Worm (Caenorhabditis elegans): ENCODE data around the gene cnc-3.
A peak's percentile ranks its signal among the peaks of the same experiment; 100 is the strongest.

DNA sequence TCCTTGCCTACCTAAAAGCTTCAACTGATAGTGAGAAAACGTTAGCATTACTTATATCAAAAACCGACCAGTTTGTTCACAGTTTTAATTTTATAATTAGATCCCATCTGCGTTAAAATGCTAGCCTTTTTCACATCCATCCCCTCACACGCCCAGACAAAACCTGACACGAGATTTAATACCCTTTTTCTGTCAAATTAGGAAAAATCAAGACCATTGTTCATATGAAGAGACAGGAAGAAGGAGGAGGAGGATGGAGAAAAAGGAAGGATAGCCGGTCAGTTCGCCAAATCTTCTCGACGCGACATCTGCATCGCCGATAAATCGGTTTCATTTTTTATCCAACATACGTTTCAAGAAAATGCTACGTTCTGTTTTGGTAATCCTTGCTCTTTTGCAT lies at the start of gene cnc-3:
- TF ChIP-seq lin-39 (tag; optimal IDR thresholded peaks at IDR 0.05) (no peak), elt-3 (tag; optimal IDR thresholded peaks at IDR 0.05) (no peak), nhr-25 (tag; optimal IDR thresholded peaks at IDR 0.05) (peak; percentile 41), skn-1 (tag; optimal IDR thresholded peaks at IDR 0.05) (no peak), ztf-11 (tag; optimal IDR thresholded peaks at IDR 0.05) (no peak), elt-2 (tag; optimal IDR thresholded peaks at IDR 0.05) (no peak), egl-27 (tag; optimal IDR thresholded peaks at IDR 0.05) (no peak), nhr-237 (tag; optimal IDR thresholded peaks at IDR 0.05) (no peak), unc-62 (GFP tag; optimal IDR thresholded peaks at IDR 0.05) (no peak), aly-2 (tag; optimal IDR thresholded peaks at IDR 0.05) (no peak), fkh-10 (GFP tag; optimal IDR thresholded peaks at IDR 0.05) (no peak)
